Worm (Caenorhabditis elegans): Measurements from ENCODE around the gene K10B4.3.

ce11 chrII:133548-134275, 12.7 kb upstream of the K10B4.3 start, which contains the start of gene cwn-1:
- no peak for TF ChIP-seq pha-4 (tag; optimal IDR thresholded peaks at IDR 0.05)
- no peak for TF ChIP-seq pbrm-1 (GFP tag; IDR thresholded peaks at IDR 0.05)
- TF ChIP-seq repo-1 (tag; optimal IDR thresholded peaks at IDR 0.05), result no peak
- TF ChIP-seq aptf-3 (GFP tag; IDR thresholded peaks at IDR 0.05), result no peak
- TF ChIP-seq lin-35 (GFP tag; optimal IDR thresholded peaks at IDR 0.05), result no peak
- TF ChIP-seq cebp-2 (GFP tag; IDR thresholded peaks at IDR 0.05), result no peak
- TF ChIP-seq snpc-4 (GFP tag; optimal IDR thresholded peaks at IDR 0.05), result no peak
- TF ChIP-seq snpc-4 (tag; optimal IDR thresholded peaks at IDR 0.05), result no peak
- no peak for TF ChIP-seq unc-130 (GFP tag; optimal IDR thresholded peaks at IDR 0.05)
- no peak for TF ChIP-seq Y95B8A.8 (GFP tag; IDR thresholded peaks at IDR 0.05)
- no peak for TF ChIP-seq snpc-1.1 (tag; optimal IDR thresholded peaks at IDR 0.05; ENCODE audit: insufficient read depth)
- TF ChIP-seq C06A6.2 (GFP tag; conservative IDR thresholded peaks at IDR 0.05), result no peak
- TF ChIP-seq athp-1 (tag; optimal IDR thresholded peaks at IDR 0.05), result no peak
